Fruit fly (Drosophila melanogaster) Kc167 (cell line): ENCODE data around the gene loqs.

Experiments
- h ChIP-seq: fragments of >200 bp; optimal IDR thresholded peaks from 3 replicates; lab custom pipeline; 2018; ENCODE audit warnings: missing external identifiers
- ttk ChIP-seq: sonication (Bioruptor generic); optimal IDR thresholded peaks from 2 replicates; lab custom pipeline; 2017; ENCODE audit warnings: missing external identifiers

DNA sequence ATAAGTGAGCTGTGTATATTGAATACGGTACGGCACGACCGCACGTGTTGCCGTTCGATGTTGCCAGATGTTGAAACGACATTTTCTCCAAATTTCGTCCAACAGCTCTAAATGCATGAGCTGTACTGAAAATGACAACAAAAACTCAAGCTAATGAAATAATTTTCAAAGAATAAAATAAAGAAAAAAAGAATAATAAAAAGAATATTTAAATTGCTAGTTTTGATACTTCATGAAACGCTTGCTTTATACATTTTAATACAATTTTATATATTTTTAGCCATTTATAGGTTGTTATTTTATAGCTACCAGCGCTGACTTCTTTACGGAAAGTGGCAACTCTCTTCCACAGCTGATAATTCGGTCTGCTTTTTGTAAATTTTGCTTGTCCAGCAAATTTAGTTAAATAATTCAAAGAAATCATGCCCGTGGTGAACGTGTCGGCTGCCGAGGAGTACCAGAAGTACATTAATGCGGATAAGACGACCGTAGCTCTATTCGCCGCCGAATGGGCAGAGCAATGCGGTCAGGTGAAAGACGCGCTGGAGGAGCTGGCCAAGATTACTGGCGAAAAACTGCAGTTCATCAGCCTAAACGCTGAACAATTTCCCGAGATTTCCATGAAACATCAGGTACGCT is 16.2 kb upstream of the loqs start, which contains the start of the genes Nnp-1 and Grx3:
- TF ChIP-seq ttk (lab: Kevin White, UChicago) (no peak), h (lab: Kevin White, UChicago) (no peak)
